Fruit fly (Drosophila melanogaster) whole organism, embryonic: Measurements from ENCODE around the gene CG43439.

Experiments
- Aef1 ChIP-seq: fragments of 200-800 bp; sonication (Bioruptor generic); IDR thresholded peaks from 3 replicates; pipeline ENCODE4 v1.3.6; 2022; ENCODE audit warnings: missing biosample characterization, missing genetic modification characterization
- Atf6 ChIP-seq: fragments of 200-800 bp; sonication (Bioruptor generic); IDR thresholded peaks from 2 replicates; pipeline ENCODE4 v1.3.6; 2022; ENCODE audit warnings: missing biosample characterization, missing genetic modification characterization
- Awh ChIP-seq: fragments of 200-800 bp; sonication (Bioruptor generic); IDR thresholded peaks from 2 replicates; pipeline ENCODE4, ENCODE4 v1.3.6; 2022; ENCODE audit warnings: missing biosample characterization, missing genetic modification characterization
- B-H1 ChIP-seq: fragments of 200-800 bp; sonication (Bioruptor generic); IDR thresholded peaks from 3 replicates; pipeline ENCODE4 v1.3.6; 2022; ENCODE audit warnings: missing biosample characterization, missing genetic modification characterization
- Bgb ChIP-seq: fragments of 200-800 bp; sonication (Bioruptor generic); IDR thresholded peaks from 2 replicates; pipeline ENCODE4 v1.3.6; 2022; ENCODE audit warnings: missing biosample characterization, missing genetic modification characterization; ENCODE audit not compliant: partially characterized antibody
- CG10147 ChIP-seq: fragments of 200-800 bp; sonication (Bioruptor generic); optimal IDR thresholded peaks from 2 replicates; lab custom pipeline; 2019; ENCODE audit warnings: missing biosample characterization, mild to moderate bottlenecking, missing genetic modification characterization, moderate library complexity
- CG12219 ChIP-seq: fragments of 200-800 bp; sonication (Bioruptor generic); optimal IDR thresholded peaks from 3 replicates; lab custom pipeline; 2018; ENCODE audit warnings: missing biosample characterization, mild to moderate bottlenecking, missing genetic modification characterization
- CG13424 ChIP-seq: fragments of 200-800 bp; sonication (Bioruptor generic); optimal IDR thresholded peaks from 2 replicates; lab custom pipeline; 2019; ENCODE audit warnings: missing biosample characterization, mild to moderate bottlenecking, missing genetic modification characterization, moderate library complexity
- CG13894 ChIP-seq: fragments of 200-800 bp; sonication (Bioruptor generic); optimal IDR thresholded peaks from 3 replicates; lab custom pipeline; 2018; ENCODE audit warnings: missing biosample characterization, mild to moderate bottlenecking, missing genetic modification characterization, moderate library complexity
- CG14050 ChIP-seq: fragments of 200-800 bp; sonication (Bioruptor generic); IDR thresholded peaks from 3 replicates; pipeline ENCODE4 v1.3.6; 2022; ENCODE audit warnings: missing biosample characterization, missing genetic modification characterization
- CG15073 ChIP-seq: fragments of 200-800 bp; sonication (Bioruptor generic); optimal IDR thresholded peaks from 2 replicates; lab custom pipeline; 2016; ENCODE audit warnings: missing biosample characterization, missing genetic modification characterization
- CG16815 ChIP-seq: fragments of 200-800 bp; sonication (Bioruptor generic); optimal IDR thresholded peaks from 3 replicates; lab custom pipeline; 2017; ENCODE audit warnings: missing biosample characterization, mild to moderate bottlenecking, missing genetic modification characterization
- CG2116 ChIP-seq: fragments of 200-800 bp; sonication (Bioruptor generic); optimal IDR thresholded peaks from 3 replicates; lab custom pipeline; 2018; ENCODE audit warnings: missing biosample characterization, mild to moderate bottlenecking, missing genetic modification characterization
- CG2120 ChIP-seq: fragments of 200-800 bp; sonication (Bioruptor generic); optimal IDR thresholded peaks from 3 replicates; lab custom pipeline; 2016; ENCODE audit warnings: missing biosample characterization, missing genetic modification characterization
- CG2199 ChIP-seq: fragments of 200-800 bp; sonication (Bioruptor generic); IDR thresholded peaks from 3 replicates; pipeline ENCODE4 v1.3.6; 2022; ENCODE audit warnings: missing biosample characterization, missing genetic modification characterization
- CG2712 ChIP-seq: fragments of 200-800 bp; optimal IDR thresholded peaks from 3 replicates; lab custom pipeline; 2019; ENCODE audit warnings: missing biosample characterization, mild to moderate bottlenecking, missing genetic modification characterization, moderate library complexity
- CG2875 ChIP-seq: fragments of 200-800 bp; sonication (Bioruptor generic); optimal IDR thresholded peaks from 2 replicates; lab custom pipeline; 2017; ENCODE audit warnings: missing biosample characterization, mild to moderate bottlenecking, missing genetic modification characterization, missing genetic modification reagents
- CG31388 ChIP-seq: fragments of 200-800 bp; sonication (Bioruptor generic); optimal IDR thresholded peaks from 2 replicates; lab custom pipeline; 2016; ENCODE audit warnings: missing biosample characterization, missing genetic modification characterization
- CG5180 ChIP-seq: fragments of 200-800 bp; sonication (Bioruptor generic); optimal IDR thresholded peaks from 3 replicates; lab custom pipeline; 2017; ENCODE audit warnings: missing biosample characterization, missing genetic modification characterization, mild to moderate bottlenecking, moderate library complexity, missing genetic modification reagents
- CG5953 ChIP-seq: fragments of 200-800 bp; sonication (Bioruptor generic); IDR thresholded peaks from 2 replicates; pipeline ENCODE4 v1.3.6; 2022; ENCODE audit warnings: missing biosample characterization, missing genetic modification characterization
- CG6272 ChIP-seq: fragments of 200-800 bp; sonication (Bioruptor generic); IDR thresholded peaks from 2 replicates; pipeline ENCODE4 v1.3.6; 2022; ENCODE audit warnings: missing biosample characterization, missing genetic modification characterization
- CG6765 ChIP-seq: fragments of 200-800 bp; sonication (Bioruptor generic); optimal IDR thresholded peaks from 3 replicates; lab custom pipeline; 2017; ENCODE audit warnings: missing biosample characterization, mild to moderate bottlenecking, missing genetic modification characterization
- CG7271 ChIP-seq: fragments of 200-800 bp; sonication (Bioruptor generic); optimal IDR thresholded peaks from 2 replicates; lab custom pipeline; 2018; ENCODE audit warnings: missing biosample characterization, mild to moderate bottlenecking, missing genetic modification characterization, moderate library complexity
- CG9797 ChIP-seq: fragments of 200-800 bp; sonication (Bioruptor generic); optimal IDR thresholded peaks from 3 replicates; lab custom pipeline; 2018; ENCODE audit warnings: missing biosample characterization, mild to moderate bottlenecking, missing genetic modification characterization
- CHES-1-like ChIP-seq: fragments of 200-800 bp; sonication (Bioruptor generic); optimal IDR thresholded peaks from 2 replicates; lab custom pipeline; 2016; ENCODE audit warnings: missing biosample characterization, missing genetic modification characterization
- Dll ChIP-seq: fragments of 200-800 bp; sonication (Bioruptor generic); IDR thresholded peaks from 4 replicates; pipeline ENCODE4 v1.3.6; 2022; ENCODE audit warnings: missing biosample characterization, missing genetic modification characterization; ENCODE audit not compliant: partially characterized antibody
- Doc3 ChIP-seq: fragments of 200-800 bp; sonication (Bioruptor generic); IDR thresholded peaks from 3 replicates; pipeline ENCODE4 v1.3.6; 2022; ENCODE audit warnings: missing biosample characterization, missing genetic modification characterization; ENCODE audit not compliant: partially characterized antibody
- Dp ChIP-seq: fragments of 200-800 bp; sonication (Bioruptor generic); optimal IDR thresholded peaks from 2 replicates; lab custom pipeline; 2018; ENCODE audit warnings: missing biosample characterization, mild to moderate bottlenecking, missing genetic modification characterization, moderate library complexity
- GATAe ChIP-seq: fragments of 200-800 bp; sonication (Bioruptor generic); conservative IDR thresholded peaks from 2 replicates; pipeline ENCODE4 v1.3.6; 2022; ENCODE audit warnings: missing biosample characterization, missing genetic modification characterization
- Gug ChIP-seq: fragments of 200-800 bp; sonication (Bioruptor generic); IDR thresholded peaks from 4 replicates; pipeline ENCODE4 v1.3.6; 2022; ENCODE audit warnings: missing biosample characterization, missing genetic modification characterization
- Lpt ChIP-seq: fragments of >200 bp; optimal IDR thresholded peaks from 2 replicates; lab custom pipeline; 2018; ENCODE audit warnings: missing biosample characterization, missing genetic modification characterization
- MTF-1 ChIP-seq: fragments of 200-800 bp; sonication (Bioruptor generic); optimal IDR thresholded peaks from 2 replicates; lab custom pipeline; 2018; ENCODE audit warnings: missing biosample characterization, mild to moderate bottlenecking, missing genetic modification characterization, borderline replicate concordance
- Mad ChIP-seq: fragments of 200-800 bp; sonication (Bioruptor generic); optimal IDR thresholded peaks from 2 replicates; lab custom pipeline; 2016; ENCODE audit warnings: missing biosample characterization, missing genetic modification characterization
- NFAT ChIP-seq: fragments of 200-800 bp; sonication (Bioruptor generic); IDR thresholded peaks from 2 replicates; pipeline ENCODE4 v1.3.6; 2022; ENCODE audit warnings: missing biosample characterization, missing genetic modification characterization
- NK7.1 ChIP-seq: fragments of 200-800 bp; sonication (Bioruptor generic); optimal IDR thresholded peaks from 3 replicates; lab custom pipeline; 2016; ENCODE audit warnings: missing biosample characterization, missing genetic modification characterization
- Oaz ChIP-seq: fragments of 200-800 bp; sonication (Bioruptor generic); IDR thresholded peaks from 2 replicates; pipeline ENCODE4 v1.3.6; 2022; ENCODE audit warnings: missing biosample characterization, missing genetic modification characterization
- Sox102F ChIP-seq: fragments of 200-800 bp; sonication (Bioruptor generic); optimal IDR thresholded peaks from 2 replicates; lab custom pipeline; 2018; ENCODE audit warnings: missing biosample characterization, mild to moderate bottlenecking, missing genetic modification characterization, moderate library complexity
- amos ChIP-seq: fragments of 200-800 bp; sonication (Bioruptor generic); IDR thresholded peaks from 2 replicates; pipeline ENCODE4 v1.3.6; 2022; ENCODE audit warnings: missing biosample characterization, missing genetic modification characterization; ENCODE audit not compliant: partially characterized antibody
- ash1 ChIP-seq: fragments of 200-800 bp; sonication (Bioruptor generic); optimal IDR thresholded peaks from 2 replicates; lab custom pipeline; 2018; ENCODE audit warnings: missing biosample characterization, mild to moderate bottlenecking, missing genetic modification characterization
- br ChIP-seq: fragments of >200 bp; optimal IDR thresholded peaks from 2 replicates; lab custom pipeline; 2017
- cad ChIP-seq: fragments of >200 bp; optimal IDR thresholded peaks from 2 replicates; lab custom pipeline; 2017; ENCODE audit warnings: missing biosample characterization, missing genetic modification characterization
- croc ChIP-seq: fragments of 200-800 bp; sonication (Bioruptor generic); conservative IDR thresholded peaks from 3 replicates; pipeline ENCODE4 v1.3.6; 2022; ENCODE audit warnings: missing biosample characterization, missing genetic modification characterization
- dmrt99B ChIP-seq: fragments of 200-800 bp; sonication (Bioruptor generic); optimal IDR thresholded peaks from 2 replicates; lab custom pipeline; 2018; ENCODE audit warnings: missing biosample characterization, mild to moderate bottlenecking, missing genetic modification characterization, moderate library complexity
- ftz-f1 ChIP-seq: fragments of 200-800 bp; sonication (Bioruptor generic); optimal IDR thresholded peaks from 2 replicates; lab custom pipeline; 2016; ENCODE audit warnings: missing biosample characterization, missing genetic modification characterization
- grau ChIP-seq: fragments of 200-800 bp; optimal IDR thresholded peaks from 3 replicates; lab custom pipeline; 2019; ENCODE audit warnings: missing biosample characterization, mild to moderate bottlenecking, missing genetic modification characterization, moderate library complexity
- inv ChIP-seq: fragments of 200-800 bp; sonication (Bioruptor generic); IDR thresholded peaks from 2 replicates; pipeline ENCODE4 v1.3.6; 2022; ENCODE audit warnings: missing biosample characterization, missing genetic modification characterization; ENCODE audit not compliant: partially characterized antibody
- kah ChIP-seq: fragments of 200-800 bp; sonication (Bioruptor generic); optimal IDR thresholded peaks from 2 replicates; lab custom pipeline; 2018; ENCODE audit warnings: missing biosample characterization, mild to moderate bottlenecking, missing genetic modification characterization
- kay ChIP-seq: fragments of 200-800 bp; sonication (Bioruptor generic); optimal IDR thresholded peaks from 2 replicates; lab custom pipeline; 2016; ENCODE audit warnings: missing biosample characterization, missing genetic modification characterization
- shn ChIP-seq: fragments of 200-800 bp; sonication (Bioruptor generic); optimal IDR thresholded peaks from 3 replicates; lab custom pipeline; 2016; ENCODE audit warnings: missing biosample characterization, missing genetic modification characterization
- stc ChIP-seq: fragments of 200-800 bp; sonication (Bioruptor generic); IDR thresholded peaks from 2 replicates; pipeline ENCODE4 v1.3.6; 2022; ENCODE audit warnings: missing biosample characterization, missing genetic modification characterization
- sug ChIP-seq: fragments of 200-800 bp; optimal IDR thresholded peaks from 2 replicates; lab custom pipeline; 2019; ENCODE audit warnings: missing biosample characterization, mild to moderate bottlenecking, missing genetic modification characterization, moderate library complexity

CG43439 gene

DNA sequence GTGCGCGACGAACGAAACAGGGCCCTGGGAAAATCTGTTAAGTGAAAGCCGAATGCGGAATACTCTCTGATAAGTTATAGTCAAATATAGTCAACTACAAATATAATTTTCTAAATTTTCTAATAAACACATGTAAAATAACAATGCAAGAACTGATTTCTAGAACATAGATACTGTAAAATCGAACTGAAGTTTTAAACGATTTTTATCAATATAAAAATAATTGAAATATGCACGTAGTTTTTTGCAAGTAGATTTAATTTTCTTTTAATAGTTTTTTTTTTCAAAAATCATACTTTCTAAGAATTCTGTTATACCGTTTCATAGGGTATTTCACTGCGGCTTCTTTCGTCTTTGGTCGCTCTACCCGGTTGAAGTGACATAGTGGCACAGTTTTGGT is 24.0 kb upstream of the CG43439 start (continued):
- TF ChIP-seq CHES-1-like (GFP tag; lab: Kevin White, UChicago), result no peak
- no peak for TF ChIP-seq CG2199
- TF ChIP-seq shn (GFP tag; lab: Kevin White, UChicago), result no peak
- TF ChIP-seq ftz-f1 (GFP tag; lab: Kevin White, UChicago), result no peak
- peak; percentile 52 for TF ChIP-seq kay
- peak; percentile 79 for TF ChIP-seq croc (GFP tag; lab: Robert Waterston, UW)
- peak; percentile 72 for TF ChIP-seq CG12219 (GFP tag; lab: Kevin White, UChicago)
- TF ChIP-seq inv (GFP tag; lab: Robert Waterston, UW), result no peak
- TF ChIP-seq CG2712, result peak; percentile 85
- TF ChIP-seq CG5180, result peak; percentile 83
- TF ChIP-seq CG2875 (GFP tag; lab: Kevin White, UChicago), result peak; percentile 49
- peak; percentile 50; the same call in 2 of the 3 replicates for TF ChIP-seq B-H1 (GFP tag; lab: Robert Waterston, UW)
- peak; percentile 43 for TF ChIP-seq CG2116 (GFP tag; lab: Kevin White, UChicago)
- TF ChIP-seq MTF-1, result peak; percentile 15
- TF ChIP-seq stc (GFP tag; lab: Robert Waterston, UW), result peak; percentile 76
- 0 out of 4 replicates have a peak, but pooled peaks have one; percentile 6 for TF ChIP-seq Gug (GFP tag; lab: Robert Waterston, UW)
- no peak for TF ChIP-seq Doc3
- TF ChIP-seq CG5953 (GFP tag; lab: Robert Waterston, UW), result no peak
- TF ChIP-seq kah (GFP tag; lab: Kevin White, UChicago), result peak; percentile 81
- TF ChIP-seq Sox102F (GFP tag; lab: Kevin White, UChicago), result peak; percentile 95
- TF ChIP-seq CG16815 (GFP tag; lab: Kevin White, UChicago), result peak; percentile 63
- TF ChIP-seq grau (tag; lab: Kevin White, UChicago), result peak; percentile 88
- no peak for TF ChIP-seq GATAe (GFP tag; lab: Robert Waterston, UW)
- TF ChIP-seq CG9797 (GFP tag; lab: Kevin White, UChicago), result no peak
- TF ChIP-seq Bgb (GFP tag; lab: Robert Waterston, UW), result no peak
- TF ChIP-seq CG6765 (GFP tag; lab: Kevin White, UChicago), result peak; percentile 78
- peak; percentile 54; the same call in 1 of the 2 replicates for TF ChIP-seq Awh (GFP tag; lab: Robert Waterston, UW)
- no peak for TF ChIP-seq br (lab: Kevin White, UChicago)
- TF ChIP-seq Atf6, result peak; percentile 70; the same call in 1 of the 2 replicates
- TF ChIP-seq CG2120, result peak; percentile 66
- no peak for TF ChIP-seq ash1 (GFP tag; lab: Kevin White, UChicago)
- TF ChIP-seq Oaz (GFP tag; lab: Robert Waterston, UW), result peak; percentile 61
- no peak for TF ChIP-seq Dp (GFP tag; lab: Kevin White, UChicago)
- TF ChIP-seq CG7271, result no peak
- TF ChIP-seq CG10147 (GFP tag; lab: Kevin White, UChicago), result peak; percentile 92
- no peak for TF ChIP-seq amos
- TF ChIP-seq Dll, result no peak
- peak; percentile 28 for TF ChIP-seq CG13894 (tag; lab: Kevin White, UChicago)
- no peak for TF ChIP-seq cad (GFP tag; lab: Kevin White, UChicago)
- TF ChIP-seq CG14050 (GFP tag; lab: Robert Waterston, UW), result peak; percentile 64
- no peak for TF ChIP-seq CG31388 (GFP tag; lab: Kevin White, UChicago)
- no peak for TF ChIP-seq NFAT (GFP tag; lab: Robert Waterston, UW)
- no peak for TF ChIP-seq CG6272 (GFP tag; lab: Robert Waterston, UW)
- TF ChIP-seq Mad, result peak; percentile 52
- peak; percentile 96 for TF ChIP-seq dmrt99B (tag; lab: Kevin White, UChicago)
- TF ChIP-seq sug (tag; lab: Kevin White, UChicago), result peak; percentile 75
- peak; percentile 19 for TF ChIP-seq CG15073
- peak; percentile 7 for TF ChIP-seq NK7.1
- TF ChIP-seq CG13424 (tag; lab: Kevin White, UChicago), result peak; percentile 95
- no peak for TF ChIP-seq Lpt (GFP tag; lab: Kevin White, UChicago)
- TF ChIP-seq Aef1, result peak; percentile 56; the same call in 2 of the 3 replicates
